Fruit fly (Drosophila melanogaster) whole organism, embryonic: ENCODE data around the gene dyl.

ENCODE experiments used
- ATbp ChIP-seq: fragments of 200-800 bp; sonication (Bioruptor generic); optimal IDR thresholded peaks from 2 replicates; lab custom pipeline; 2017; ENCODE audit warnings: missing biosample characterization, mild to moderate bottlenecking, missing genetic modification characterization, missing genetic modification reagents
- Bgb ChIP-seq: fragments of 200-800 bp; sonication (Bioruptor generic); IDR thresholded peaks from 2 replicates; pipeline ENCODE4 v1.3.6; 2022; ENCODE audit warnings: missing biosample characterization, missing genetic modification characterization; ENCODE audit not compliant: partially characterized antibody
- CG10209 ChIP-seq: fragments of 200-800 bp; sonication (Bioruptor generic); optimal IDR thresholded peaks from 3 replicates; lab custom pipeline; 2017; ENCODE audit warnings: missing biosample characterization, mild to moderate bottlenecking, missing genetic modification characterization, missing genetic modification reagents
- CG12769 ChIP-seq: fragments of 200-800 bp; sonication (Bioruptor generic); optimal IDR thresholded peaks from 2 replicates; lab custom pipeline; 2019; ENCODE audit warnings: missing biosample characterization, mild to moderate bottlenecking, missing genetic modification characterization, moderate library complexity
- CG13424 ChIP-seq: fragments of 200-800 bp; sonication (Bioruptor generic); optimal IDR thresholded peaks from 2 replicates; lab custom pipeline; 2019; ENCODE audit warnings: missing biosample characterization, mild to moderate bottlenecking, missing genetic modification characterization, moderate library complexity
- CG14441 ChIP-seq: fragments of 200-800 bp; sonication (Bioruptor generic); IDR thresholded peaks from 2 replicates; pipeline ENCODE4 v1.3.6; 2022; ENCODE audit warnings: missing biosample characterization, missing genetic modification characterization
- CG14710 ChIP-seq: fragments of 200-800 bp; sonication (Bioruptor generic); optimal IDR thresholded peaks from 3 replicates; lab custom pipeline; 2019; ENCODE audit warnings: missing biosample characterization, mild to moderate bottlenecking, missing genetic modification characterization, moderate library complexity
- CG15514 ChIP-seq: fragments of 200-800 bp; sonication (Bioruptor generic); optimal IDR thresholded peaks from 3 replicates; lab custom pipeline; 2017; ENCODE audit warnings: missing biosample characterization, missing genetic modification characterization, mild to moderate bottlenecking, moderate library complexity, missing genetic modification reagents
- CG15696 ChIP-seq: fragments of 200-800 bp; sonication (Bioruptor generic); optimal IDR thresholded peaks from 2 replicates; lab custom pipeline; 2019; ENCODE audit warnings: missing biosample characterization, mild to moderate bottlenecking, missing genetic modification characterization, moderate library complexity
- CG1603 ChIP-seq: fragments of 200-800 bp; sonication (Bioruptor generic); optimal IDR thresholded peaks from 2 replicates; lab custom pipeline; 2019; ENCODE audit warnings: missing biosample characterization, mild to moderate bottlenecking, missing genetic modification characterization, moderate library complexity
- CG17361 ChIP-seq: fragments of 200-800 bp; sonication (Bioruptor generic); IDR thresholded peaks from 3 replicates; pipeline ENCODE4 v1.3.6; 2022; ENCODE audit warnings: missing biosample characterization, missing genetic modification characterization
- CG1792 ChIP-seq: fragments of 200-800 bp; sonication (Bioruptor generic); optimal IDR thresholded peaks from 2 replicates; lab custom pipeline; 2016; ENCODE audit warnings: missing biosample characterization, missing genetic modification characterization
- CG18476 ChIP-seq: fragments of 200-800 bp; sonication (Bioruptor generic); optimal IDR thresholded peaks from 2 replicates; lab custom pipeline; 2016; ENCODE audit warnings: missing biosample characterization, mild to moderate bottlenecking, missing genetic modification characterization
- CG32532 ChIP-seq: fragments of 200-800 bp; sonication (Bioruptor generic); IDR thresholded peaks from 2 replicates; pipeline ENCODE4 v1.3.6; 2022; ENCODE audit warnings: missing biosample characterization, missing genetic modification characterization
- CG6175 ChIP-seq: fragments of 200-800 bp; sonication (Bioruptor generic); IDR thresholded peaks from 3 replicates; pipeline ENCODE4 v1.3.6; 2022; ENCODE audit warnings: missing biosample characterization, missing genetic modification characterization
- CG6765 ChIP-seq: fragments of 200-800 bp; sonication (Bioruptor generic); optimal IDR thresholded peaks from 3 replicates; lab custom pipeline; 2017; ENCODE audit warnings: missing biosample characterization, mild to moderate bottlenecking, missing genetic modification characterization
- CG7745 ChIP-seq: fragments of 200-800 bp; sonication (Bioruptor generic); optimal IDR thresholded peaks from 2 replicates; lab custom pipeline; 2018; ENCODE audit warnings: missing biosample characterization, mild to moderate bottlenecking, missing genetic modification characterization, moderate library complexity
- CG8089 ChIP-seq: fragments of 200-800 bp; sonication (Bioruptor generic); optimal IDR thresholded peaks from 3 replicates; lab custom pipeline; 2016; ENCODE audit warnings: missing biosample characterization, missing genetic modification characterization
- CG8290 ChIP-seq, 3 experiments: fragments of 200-800 bp; sonication (Bioruptor generic); optimal IDR thresholded peaks; 2 replicates each; lab custom pipeline; 2016 to 2019; ENCODE audit warnings: missing biosample characterization in 3 of 3, missing genetic modification characterization in 3 of 3, mild to moderate bottlenecking in 2 of 3, moderate library complexity in 1 of 3
- CG8944 ChIP-seq: fragments of 200-800 bp; sonication (Bioruptor generic); optimal IDR thresholded peaks from 3 replicates; lab custom pipeline; 2016; ENCODE audit warnings: missing biosample characterization, missing genetic modification characterization
- Chrac-16 ChIP-seq: fragments of 200-800 bp; sonication (Bioruptor generic); optimal IDR thresholded peaks from 3 replicates; lab custom pipeline; 2016; ENCODE audit warnings: missing biosample characterization, missing genetic modification characterization
- Dp ChIP-seq: fragments of 200-800 bp; sonication (Bioruptor generic); optimal IDR thresholded peaks from 2 replicates; lab custom pipeline; 2018; ENCODE audit warnings: missing biosample characterization, mild to moderate bottlenecking, missing genetic modification characterization, moderate library complexity
- E2f2 ChIP-seq: fragments of 200-800 bp; sonication (Bioruptor generic); IDR thresholded peaks from 2 replicates; pipeline ENCODE4 v1.3.6; 2022; ENCODE audit warnings: missing biosample characterization, missing genetic modification characterization
- HHEX ChIP-seq: fragments of 200-800 bp; sonication (Bioruptor generic); optimal IDR thresholded peaks from 3 replicates; lab custom pipeline; 2017; ENCODE audit warnings: missing biosample characterization, mild to moderate bottlenecking, missing genetic modification characterization, missing genetic modification reagents
- Lhr ChIP-seq: fragments of 200-800 bp; sonication (Bioruptor generic); optimal IDR thresholded peaks from 3 replicates; lab custom pipeline; 2017; ENCODE audit warnings: mild to moderate bottlenecking, missing biosample characterization, missing genetic modification reagents, missing genetic modification characterization
- MBD-R2 ChIP-seq: fragments of 200-800 bp; sonication (Bioruptor generic); IDR thresholded peaks from 2 replicates; pipeline ENCODE4 v1.3.6; 2022; ENCODE audit warnings: missing biosample characterization, missing genetic modification characterization
- MESR4 ChIP-seq: fragments of 200-800 bp; sonication (Bioruptor generic); optimal IDR thresholded peaks from 2 replicates; lab custom pipeline; 2018; ENCODE audit warnings: missing biosample characterization, mild to moderate bottlenecking, missing genetic modification characterization, moderate library complexity
- Myb ChIP-seq: fragments of 200-800 bp; sonication (Bioruptor generic); optimal IDR thresholded peaks from 2 replicates; lab custom pipeline; 2016; ENCODE audit warnings: missing biosample characterization, missing genetic modification characterization
- NFAT ChIP-seq: fragments of 200-800 bp; sonication (Bioruptor generic); IDR thresholded peaks from 2 replicates; pipeline ENCODE4 v1.3.6; 2022; ENCODE audit warnings: missing biosample characterization, missing genetic modification characterization
- Nf-YB ChIP-seq: fragments of 200-800 bp; sonication (Bioruptor generic); optimal IDR thresholded peaks from 3 replicates; lab custom pipeline; 2019; ENCODE audit warnings: missing biosample characterization, mild to moderate bottlenecking, missing genetic modification characterization, moderate library complexity
- Side ChIP-seq: fragments of 200-800 bp; sonication (Bioruptor generic); optimal IDR thresholded peaks from 2 replicates; lab custom pipeline; 2016; ENCODE audit warnings: missing biosample characterization, missing genetic modification characterization
- Sox100B ChIP-seq: fragments of 200-800 bp; sonication (Bioruptor generic); optimal IDR thresholded peaks from 3 replicates; lab custom pipeline; 2018; ENCODE audit warnings: missing biosample characterization, mild to moderate bottlenecking, missing genetic modification characterization
- TFAM ChIP-seq: fragments of 200-800 bp; sonication (Bioruptor generic); optimal IDR thresholded peaks from 2 replicates; lab custom pipeline; 2017; ENCODE audit warnings: missing biosample characterization, missing genetic modification characterization, inconsistent platforms
- Xrp1 ChIP-seq: fragments of 200-800 bp; sonication (Bioruptor generic); IDR thresholded peaks from 2 replicates; pipeline ENCODE4 v1.3.6; 2022; ENCODE audit warnings: missing biosample characterization, missing genetic modification characterization
- cg ChIP-seq: fragments of 200-800 bp; sonication (Bioruptor generic); optimal IDR thresholded peaks from 3 replicates; lab custom pipeline; 2019; ENCODE audit warnings: missing biosample characterization, mild to moderate bottlenecking, missing genetic modification characterization, moderate library complexity
- emc ChIP-seq: fragments of 200-800 bp; sonication (Bioruptor generic); optimal IDR thresholded peaks from 2 replicates; lab custom pipeline; 2016; ENCODE audit warnings: missing biosample characterization, missing genetic modification characterization
- fd64A ChIP-seq: fragments of 200-800 bp; sonication (Bioruptor generic); optimal IDR thresholded peaks from 3 replicates; lab custom pipeline; 2018; ENCODE audit warnings: missing biosample characterization, mild to moderate bottlenecking, missing genetic modification characterization
- gem ChIP-seq: fragments of 200-800 bp; sonication (Bioruptor generic); optimal IDR thresholded peaks from 2 replicates; lab custom pipeline; 2019; ENCODE audit warnings: missing biosample characterization, mild to moderate bottlenecking, missing genetic modification characterization, moderate library complexity
- gsb-n ChIP-seq: fragments of 200-800 bp; sonication (Bioruptor generic); optimal IDR thresholded peaks from 3 replicates; lab custom pipeline; 2018; ENCODE audit warnings: missing biosample characterization, mild to moderate bottlenecking, missing genetic modification characterization
- gt ChIP-seq: fragments of 200-800 bp; sonication (Bioruptor generic); IDR thresholded peaks from 2 replicates; pipeline ENCODE4 v1.3.6; 2022; ENCODE audit warnings: missing biosample characterization, missing genetic modification characterization
- lbe ChIP-seq: fragments of 200-800 bp; sonication (Bioruptor generic); optimal IDR thresholded peaks from 2 replicates; lab custom pipeline; 2016; ENCODE audit warnings: missing biosample characterization, mild to moderate bottlenecking, missing genetic modification characterization
- sens ChIP-seq: fragments of 200-800 bp; sonication (Bioruptor generic); peaks from one replicate; lab custom pipeline; 2016; ENCODE audit warnings: missing biosample characterization, missing genetic modification characterization
- sima ChIP-seq: fragments of 200-800 bp; sonication (Bioruptor generic); optimal IDR thresholded peaks from 2 replicates; lab custom pipeline; 2016; ENCODE audit warnings: missing biosample characterization, missing genetic modification characterization
- slbo ChIP-seq: fragments of 200-800 bp; sonication (Bioruptor generic); IDR thresholded peaks from 2 replicates; pipeline ENCODE4 v1.3.6; 2022; ENCODE audit warnings: missing biosample characterization, missing genetic modification characterization
- tna ChIP-seq: fragments of 200-800 bp; sonication (Bioruptor generic); IDR thresholded peaks from 2 replicates; pipeline ENCODE4 v1.3.6; 2022; ENCODE audit warnings: missing biosample characterization, missing genetic modification characterization; ENCODE audit not compliant: partially characterized antibody
- toy ChIP-seq: fragments of 200-800 bp; sonication (Bioruptor generic); IDR thresholded peaks from 2 replicates; pipeline ENCODE4 v1.3.6; 2022; ENCODE audit warnings: missing biosample characterization, missing genetic modification characterization
- vfl ChIP-seq: fragments of 200-800 bp; sonication (Bioruptor generic); optimal IDR thresholded peaks from 2 replicates; lab custom pipeline; 2016; ENCODE audit warnings: missing biosample characterization, missing genetic modification characterization
- wdn ChIP-seq: fragments of 200-800 bp; sonication (Bioruptor generic); IDR thresholded peaks from 2 replicates; pipeline ENCODE4 v1.3.6; 2022; ENCODE audit warnings: missing biosample characterization, missing genetic modification characterization

dyl gene

dm6 chr3L:4277796-4278195 lies 29.7 kb downstream of the dyl start, which contains the start of gene Ctl1 (continued):
- TF ChIP-seq Dp (GFP tag; lab: Kevin White, UChicago) (peak; percentile 91), CG6765 (GFP tag; lab: Kevin White, UChicago) (no peak), CG15514 (peak; percentile 51), MBD-R2 (GFP tag; lab: Robert Waterston, UW) (peak; percentile 43; the same call in 1 of the 2 replicates), CG14710 (tag; lab: Kevin White, UChicago) (peak; percentile 12), E2f2 (GFP tag; lab: Robert Waterston, UW) (peak; percentile 95), MESR4 (GFP tag; lab: Kevin White, UChicago) (peak; percentile 34), CG1603 (tag; lab: Kevin White, UChicago) (peak; percentile 24), Side (GFP tag; lab: Kevin White, UChicago) (no peak)
- TF ChIP-seq, all 482 proteins: peak for 29

- TF ChIP-seq slbo (GFP tag; lab: Robert Waterston, UW) (no peak), lbe (GFP tag; lab: Kevin White, UChicago) (no peak), Sox100B (no peak), CG17361 (GFP tag; lab: Robert Waterston, UW) (no peak), CG13424 (peak; percentile 13), tna (GFP tag; lab: Robert Waterston, UW) (no peak), CG14441 (no peak), CG18476 (GFP tag; lab: Kevin White, UChicago) (no peak), CG8290 (GFP tag; optimal IDR thresholded peaks at IDR 0.05; lab: Kevin White, UChicago) (peak; percentile 43), CG8290 (tag; optimal IDR thresholded peaks at IDR 0.05; lab: Kevin White, UChicago) (peak in 1 of 2 experiments; percentile 16), vfl (GFP tag; lab: Kevin White, UChicago) (no peak), toy (GFP tag; lab: Robert Waterston, UW) (no peak), CG7745 (tag; lab: Kevin White, UChicago) (peak; percentile 43), wdn (GFP tag; lab: Robert Waterston, UW) (no peak), gt (no peak), NFAT (GFP tag; lab: Robert Waterston, UW) (no peak), CG10209 (peak; percentile 36), CG8089 (GFP tag; lab: Kevin White, UChicago) (no peak), ATbp (GFP tag; lab: Kevin White, UChicago) (peak; percentile 62), TFAM (GFP tag; lab: Kevin White, UChicago) (no peak), Xrp1 (GFP tag; lab: Robert Waterston, UW) (peak; percentile 66), gem (tag; lab: Kevin White, UChicago) (no peak), fd64A (GFP tag; lab: Kevin White, UChicago) (no peak), CG8944 (no peak), HHEX (GFP tag; lab: Kevin White, UChicago) (no peak), Lhr (GFP tag; lab: Kevin White, UChicago) (peak; percentile 30), CG6175 (GFP tag; lab: Robert Waterston, UW) (no peak), Bgb (GFP tag; lab: Robert Waterston, UW) (no peak), sima (GFP tag; lab: Kevin White, UChicago) (no peak), Nf-YB (GFP tag; lab: Kevin White, UChicago) (peak; percentile 18), CG32532 (GFP tag; lab: Robert Waterston, UW) (no peak), CG1603 (tag; lab: Kevin White, UChicago) (no peak), sens (GFP tag; lab: Kevin White, UChicago) (peak; percentile 86), CG15696 (peak; percentile 82), Myb (GFP tag; lab: Kevin White, UChicago) (no peak), CG12769 (tag; lab: Kevin White, UChicago) (no peak), cg (GFP tag; lab: Kevin White, UChicago) (no peak), emc (GFP tag; lab: Kevin White, UChicago) (no peak), CG1792 (GFP tag; lab: Kevin White, UChicago) (no peak), gsb-n (tag; lab: Kevin White, UChicago) (no peak), Chrac-16 (no peak)
Measured at dm6 chr3L:4272167-4272773, 35.2 kb downstream of the dyl start.
